Worm (Caenorhabditis elegans) whole organism, L2 larva: ENCODE data around the gene F59B1.8.

Experiments
- C34F6.9 ChIP-seq: fragments of 150-350 bp; optimal IDR thresholded peaks from 2 replicates; lab custom pipeline; 2014; ENCODE audit warnings: missing biosample characterization, missing genetic modification characterization
- F13H6.1 ChIP-seq: sonication (generic microtip); optimal IDR thresholded peaks from 2 replicates; lab custom pipeline; 2016; ENCODE audit warnings: missing genetic modification characterization, missing compliant biosample characterization
- R02D3.7 ChIP-seq: fragments of 150-350 bp; optimal IDR thresholded peaks from 2 replicates; lab custom pipeline; 2014; ENCODE audit warnings: missing biosample characterization, missing genetic modification characterization
- Y55F3AM.14 ChIP-seq: fragments of 200-800 bp; sonication (Bioruptor generic); optimal IDR thresholded peaks from 2 replicates; lab custom pipeline; 2018; ENCODE audit warnings: mild to moderate bottlenecking, missing genetic modification characterization, missing compliant biosample characterization
- alr-1 ChIP-seq: fragments of 150-350 bp; optimal IDR thresholded peaks from 2 replicates; lab custom pipeline; 2014; ENCODE audit warnings: missing biosample characterization, missing genetic modification characterization
- aly-2 ChIP-seq: fragments of 150-350 bp; optimal IDR thresholded peaks from 2 replicates; lab custom pipeline; 2014; ENCODE audit warnings: missing biosample characterization, missing genetic modification characterization
- ama-1 ChIP-seq: fragments of 150-350 bp; optimal IDR thresholded peaks from 2 replicates; lab custom pipeline; 2018; ENCODE audit warnings: inconsistent platforms
- blmp-1 ChIP-seq: sonication (generic microtip); optimal IDR thresholded peaks from 2 replicates; lab custom pipeline; 2017; ENCODE audit warnings: missing genetic modification characterization, mild to moderate bottlenecking, missing compliant biosample characterization, antibody characterized with exemption, moderate library complexity; ENCODE audit not compliant: insufficient read depth
- ceh-16 ChIP-seq: fragments of 150-350 bp; optimal IDR thresholded peaks from 2 replicates; lab custom pipeline; 2014; ENCODE audit warnings: missing biosample characterization, missing genetic modification characterization
- ceh-82 ChIP-seq: fragments of 150-350 bp; optimal IDR thresholded peaks from 2 replicates; lab custom pipeline; 2014; ENCODE audit warnings: missing biosample characterization, missing genetic modification characterization
- crh-2 ChIP-seq: sonication (generic microtip); optimal IDR thresholded peaks from 2 replicates; lab custom pipeline; 2017; ENCODE audit warnings: missing biosample characterization, missing genetic modification characterization
- dmd-4 ChIP-seq: sonication (generic microtip); optimal IDR thresholded peaks from 2 replicates; lab custom pipeline; 2017; ENCODE audit warnings: missing biosample characterization, missing genetic modification characterization
- egl-27 ChIP-seq: sonication (generic microtip); optimal IDR thresholded peaks from 3 replicates; lab custom pipeline; 2017; ENCODE audit warnings: missing biosample characterization, missing genetic modification reagents, missing genetic modification characterization
- elt-1 ChIP-seq: fragments of 150-350 bp; optimal IDR thresholded peaks from 2 replicates; lab custom pipeline; 2014; ENCODE audit warnings: missing biosample characterization, missing genetic modification characterization
- elt-3 ChIP-seq: sonication (generic microtip); optimal IDR thresholded peaks from 2 replicates; lab custom pipeline; 2017; ENCODE audit warnings: missing biosample characterization, missing genetic modification characterization
- fos-1 ChIP-seq: fragments of 150-350 bp; optimal IDR thresholded peaks from 2 replicates; lab custom pipeline; 2014; ENCODE audit warnings: missing biosample characterization, missing genetic modification characterization
- gmeb-1 ChIP-seq: fragments of 150-350 bp; optimal IDR thresholded peaks from 2 replicates; lab custom pipeline; 2014; ENCODE audit warnings: missing biosample characterization, missing genetic modification characterization
- lin-11 ChIP-seq: fragments of 150-350 bp; sonication (generic microtip); optimal IDR thresholded peaks from 2 replicates; lab custom pipeline; 2014; ENCODE audit warnings: missing biosample characterization, missing genetic modification characterization, inconsistent platforms, mixed read lengths
- lin-13 ChIP-seq: fragments of 150-350 bp; optimal IDR thresholded peaks from 2 replicates; lab custom pipeline; 2014; ENCODE audit warnings: missing biosample characterization, missing genetic modification reagents, missing genetic modification characterization
- lsy-2 ChIP-seq, 2 experiments: fragments of 150-350 bp in 1 of 2; sonication (generic microtip) in 1 of 2; optimal IDR thresholded peaks; 2 replicates each; lab custom pipeline; 2014 to 2017; ENCODE audit warnings: missing biosample characterization in 2 of 2, missing genetic modification characterization in 2 of 2
- mab-5 ChIP-seq: fragments of 150-350 bp; optimal IDR thresholded peaks from 2 replicates; lab custom pipeline; 2014; ENCODE audit warnings: missing biosample characterization, missing genetic modification characterization
- mdl-1 ChIP-seq, 2 experiments: fragments of 150-350 bp in 1 of 2; sonication (generic microtip) in 1 of 2; optimal IDR thresholded peaks; 2 replicates each; lab custom pipeline; 2017; ENCODE audit warnings: missing biosample characterization in 2 of 2, missing genetic modification characterization in 2 of 2
- nhr-10 ChIP-seq: sonication (generic microtip); optimal IDR thresholded peaks from 2 replicates; lab custom pipeline; 2017; ENCODE audit warnings: missing biosample characterization, missing genetic modification characterization
- nhr-11 ChIP-seq: fragments of 150-350 bp; optimal IDR thresholded peaks from 2 replicates; lab custom pipeline; 2014; ENCODE audit warnings: missing biosample characterization, missing genetic modification characterization
- nhr-12 ChIP-seq: fragments of 150-350 bp; optimal IDR thresholded peaks from 2 replicates; lab custom pipeline; 2014; ENCODE audit warnings: missing biosample characterization, missing genetic modification characterization
- nhr-129 ChIP-seq: fragments of 150-350 bp; optimal IDR thresholded peaks from 2 replicates; lab custom pipeline; 2014; ENCODE audit warnings: missing biosample characterization, missing genetic modification characterization
- nhr-21 ChIP-seq: fragments of 150-350 bp; optimal IDR thresholded peaks from 2 replicates; lab custom pipeline; 2014; ENCODE audit warnings: missing biosample characterization, missing genetic modification characterization
- nhr-23 ChIP-seq: fragments of 150-350 bp; optimal IDR thresholded peaks from 2 replicates; lab custom pipeline; 2014; ENCODE audit warnings: missing biosample characterization, missing genetic modification reagents, missing genetic modification characterization
- nhr-25 ChIP-seq: fragments of 150-350 bp; sonication (generic microtip); optimal IDR thresholded peaks from 3 replicates; lab custom pipeline; 2014; ENCODE audit warnings: missing biosample characterization, missing genetic modification characterization
- nhr-6 ChIP-seq: fragments of 150-350 bp; optimal IDR thresholded peaks from 2 replicates; lab custom pipeline; 2014; ENCODE audit warnings: missing biosample characterization, missing genetic modification characterization
- nhr-77 ChIP-seq: fragments of 150-350 bp; optimal IDR thresholded peaks from 2 replicates; lab custom pipeline; 2014; ENCODE audit warnings: missing biosample characterization, missing genetic modification characterization
- peb-1 ChIP-seq: fragments of 150-350 bp; optimal IDR thresholded peaks from 2 replicates; lab custom pipeline; 2014; ENCODE audit warnings: missing biosample characterization, missing genetic modification characterization
- sem-4 ChIP-seq: fragments of 150-350 bp; optimal IDR thresholded peaks from 2 replicates; lab custom pipeline; 2014; ENCODE audit warnings: missing biosample characterization, missing genetic modification reagents, missing genetic modification characterization
- skn-1 ChIP-seq: sonication (generic microtip); optimal IDR thresholded peaks from 2 replicates; lab custom pipeline; 2017; ENCODE audit warnings: missing biosample characterization, missing genetic modification characterization
- sma-3 ChIP-seq: sonication (generic microtip); optimal IDR thresholded peaks from 2 replicates; lab custom pipeline; 2016; ENCODE audit warnings: missing genetic modification reagents, missing genetic modification characterization, missing compliant biosample characterization
- sma-9 ChIP-seq, 2 experiments: fragments of 150-350 bp in 1 of 2; sonication (generic microtip) in 1 of 2; optimal IDR thresholded peaks; 2 replicates each; lab custom pipeline; 2014 to 2016; ENCODE audit warnings: missing genetic modification characterization in 2 of 2, mild to moderate bottlenecking in 1 of 2, missing biosample characterization in 1 of 2, missing compliant biosample characterization in 1 of 2, missing genetic modification reagents in 1 of 2, moderate library complexity in 1 of 2
- unc-39 ChIP-seq: fragments of 150-350 bp; optimal IDR thresholded peaks from 2 replicates; lab custom pipeline; 2014; ENCODE audit warnings: missing biosample characterization, missing genetic modification characterization
- unc-55 ChIP-seq: fragments of 150-350 bp; sonication (generic microtip); optimal IDR thresholded peaks from 3 replicates; lab custom pipeline; 2014; ENCODE audit warnings: missing biosample characterization, missing genetic modification reagents, missing genetic modification characterization
- unc-62 ChIP-seq: fragments of 150-350 bp; optimal IDR thresholded peaks from 2 replicates; lab custom pipeline; 2014; ENCODE audit warnings: missing biosample characterization, missing genetic modification reagents, missing genetic modification characterization
- zag-1 ChIP-seq: fragments of 150-350 bp; optimal IDR thresholded peaks from 2 replicates; lab custom pipeline; 2014; ENCODE audit warnings: missing biosample characterization, missing genetic modification characterization
- ztf-1 ChIP-seq: fragments of 200-800 bp; sonication (Bioruptor generic); conservative IDR thresholded peaks from 2 replicates; pipeline ENCODE4 v1.3.6; 2022; ENCODE audit warnings: missing genetic modification characterization, missing compliant biosample characterization
- ztf-11 ChIP-seq: sonication (generic microtip); optimal IDR thresholded peaks from 2 replicates; lab custom pipeline; 2017; ENCODE audit warnings: missing biosample characterization, missing genetic modification characterization

F59B1.8 gene

DNA sequence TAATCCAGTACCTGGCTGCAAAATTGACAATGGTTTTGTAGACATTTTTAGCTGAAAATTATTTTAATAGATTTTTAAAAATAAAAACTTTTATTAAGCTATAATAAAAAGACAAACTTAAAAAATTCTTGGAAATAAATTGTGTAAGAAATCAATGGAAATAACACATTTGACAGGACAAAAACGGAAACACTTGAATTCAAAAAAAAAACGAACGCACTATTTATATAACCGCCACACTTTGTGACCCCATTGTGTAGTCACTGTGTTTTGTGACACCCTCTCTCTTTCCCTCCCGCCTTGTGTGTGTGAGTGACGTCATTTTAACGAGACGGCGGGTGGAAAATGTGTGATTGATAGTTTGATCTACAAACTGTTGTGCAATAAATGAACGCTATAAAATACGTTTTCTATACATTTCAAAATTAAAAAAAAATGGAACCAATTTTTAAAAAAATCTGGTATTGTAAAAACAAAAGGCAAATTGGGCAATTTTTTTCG lies at the start of gene F59B1.8:
Gene F59B1.8 (minus strand): TSS at position 51 of the 501 bp plus-strand sequence.
- TF ChIP-seq nhr-21 (tag; lab: Kevin White, UChicago) (peak; percentile 3), sma-9 (GFP tag; optimal IDR thresholded peaks at IDR 0.05; lab: Kevin White, UChicago) (peak; percentile 97), sma-9 (tag; optimal IDR thresholded peaks at IDR 0.05; lab: Kevin White, UChicago) (no peak), aly-2 (tag; lab: Kevin White, UChicago) (no peak), sma-3 (GFP tag; lab: Kevin White, UChicago) (peak; percentile 58), nhr-10 (tag; lab: Kevin White, UChicago) (no peak), nhr-25 (tag; lab: Kevin White, UChicago) (peak; percentile 72), elt-1 (tag; lab: Kevin White, UChicago) (no peak), C34F6.9 (tag; lab: Kevin White, UChicago) (peak; percentile 34), nhr-77 (tag; lab: Kevin White, UChicago) (no peak), nhr-6 (tag; lab: Kevin White, UChicago) (no peak), sem-4 (peak; percentile 55), fos-1 (peak; percentile 91), mdl-1 (tag; optimal IDR thresholded peaks at IDR 0.05; lab: Kevin White, UChicago) (peak in 1 of 2 experiments; percentile 9), skn-1 (tag; lab: Kevin White, UChicago) (no peak), lsy-2 (tag; optimal IDR thresholded peaks at IDR 0.05; lab: Kevin White, UChicago) (peak in 1 of 2 experiments; percentile 49), F13H6.1 (tag; lab: Kevin White, UChicago) (peak; percentile 78), crh-2 (tag; lab: Kevin White, UChicago) (peak; percentile 25), nhr-23 (tag; lab: Kevin White, UChicago) (no peak), nhr-129 (tag; lab: Kevin White, UChicago) (peak; percentile 68), nhr-12 (tag; lab: Kevin White, UChicago) (no peak), ztf-1 (GFP tag; lab: Robert Waterston, UW) (no peak), gmeb-1 (tag; lab: Kevin White, UChicago) (peak; percentile 66), dmd-4 (no peak)

DNA sequence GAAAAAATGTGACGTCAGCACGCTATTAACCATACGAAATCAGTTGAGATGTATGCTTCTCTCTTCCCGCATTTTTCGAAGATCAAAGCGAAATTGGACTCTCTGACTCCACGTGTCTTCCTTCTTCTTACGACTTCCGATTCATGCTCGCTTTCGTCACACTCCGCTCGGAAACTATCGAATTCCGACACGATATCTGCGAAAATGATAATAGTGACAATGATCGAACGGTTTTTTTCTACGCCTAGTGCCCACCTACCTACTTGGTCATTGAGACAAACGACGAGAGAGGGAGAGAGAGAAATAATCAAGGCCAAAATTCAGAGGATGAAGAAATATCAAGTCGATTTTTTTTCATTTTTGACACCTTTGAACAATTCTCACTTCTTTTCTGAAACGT lies 49.6 kb upstream of the F59B1.8 start:
- TF ChIP-seq peb-1 (tag; lab: Kevin White, UChicago) = no peak
- TF ChIP-seq unc-55 (GFP tag; lab: Kevin White, UChicago) = no peak
- no peak for TF ChIP-seq nhr-25 (tag; lab: Kevin White, UChicago)
- no peak for TF ChIP-seq lsy-2 (tag; optimal IDR thresholded peaks at IDR 0.05; lab: Kevin White, UChicago)
- peak; percentile 15 for TF ChIP-seq fos-1

DNA sequence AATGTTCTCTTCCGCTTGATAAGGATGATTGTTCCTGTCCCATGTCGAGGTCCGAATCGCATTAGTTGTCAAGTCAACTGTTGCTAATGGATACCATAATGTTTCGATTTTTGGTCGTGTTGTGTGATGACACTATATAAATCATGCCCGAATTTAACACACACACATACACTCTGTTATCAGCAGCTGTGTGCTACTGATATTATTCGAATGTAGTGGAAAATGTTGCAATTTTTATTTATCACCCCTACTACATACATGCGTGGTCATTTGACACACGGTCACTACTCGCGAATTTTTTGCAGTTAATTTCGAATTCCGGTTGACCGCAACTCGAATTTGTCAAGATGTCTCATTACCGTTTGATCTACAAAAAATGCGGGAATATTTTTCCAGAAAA lies 48.6 kb upstream of the F59B1.8 start:
- TF ChIP-seq sma-9 (GFP tag; optimal IDR thresholded peaks at IDR 0.05; lab: Kevin White, UChicago) (peak; percentile 25), sma-9 (tag; optimal IDR thresholded peaks at IDR 0.05; lab: Kevin White, UChicago) (no peak), blmp-1 (tag; lab: Kevin White, UChicago) (no peak), fos-1 (peak; percentile 31)

DNA sequence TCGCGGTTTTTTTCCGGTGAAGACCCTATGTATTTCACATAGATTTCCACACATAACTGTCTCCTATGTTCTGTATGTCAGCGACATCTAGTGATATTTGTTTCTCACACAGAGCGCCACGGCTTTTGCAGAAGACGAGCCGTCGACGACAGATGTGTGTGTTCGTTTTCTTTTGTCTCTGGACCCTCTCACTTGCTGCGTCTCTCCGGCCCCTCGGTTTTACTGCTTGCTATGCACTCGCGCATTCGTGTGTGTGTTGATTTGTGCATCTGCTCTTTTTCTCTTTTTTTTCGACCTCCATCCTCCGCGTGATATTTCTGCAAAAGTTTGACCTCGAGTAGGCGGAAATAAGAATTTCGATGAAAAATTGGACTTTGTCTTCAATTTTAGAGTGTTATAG lies 44.7 kb upstream of the F59B1.8 start:
- TF ChIP-seq fos-1 = no peak
- TF ChIP-seq nhr-12 (tag; lab: Kevin White, UChicago) = no peak
- no peak for TF ChIP-seq sem-4
- TF ChIP-seq peb-1 (tag; lab: Kevin White, UChicago) = no peak
- no peak for TF ChIP-seq aly-2 (tag; lab: Kevin White, UChicago)
- no peak for TF ChIP-seq ztf-1 (GFP tag; lab: Robert Waterston, UW)
- TF ChIP-seq lsy-2 (tag; optimal IDR thresholded peaks at IDR 0.05; lab: Kevin White, UChicago) = peak in 1 of 2 experiments; percentile 35
- no peak for TF ChIP-seq nhr-77 (tag; lab: Kevin White, UChicago)
- no peak for TF ChIP-seq nhr-21 (tag; lab: Kevin White, UChicago)
- no peak for TF ChIP-seq alr-1 (tag; lab: Kevin White, UChicago)
- peak; percentile 31 for TF ChIP-seq nhr-129 (tag; lab: Kevin White, UChicago)
- TF ChIP-seq skn-1 (tag; lab: Kevin White, UChicago) = no peak
- TF ChIP-seq unc-62 (GFP tag; lab: Kevin White, UChicago) = no peak
- TF ChIP-seq F13H6.1 (tag; lab: Kevin White, UChicago) = peak; percentile 44
- TF ChIP-seq unc-55 (GFP tag; lab: Kevin White, UChicago) = peak; percentile 38
- TF ChIP-seq elt-1 (tag; lab: Kevin White, UChicago) = no peak
- no peak for TF ChIP-seq blmp-1 (tag; lab: Kevin White, UChicago)
- TF ChIP-seq ama-1 (lab: Kevin White, UChicago) = no peak
- no peak for TF ChIP-seq crh-2 (tag; lab: Kevin White, UChicago)
- TF ChIP-seq elt-3 (tag; lab: Kevin White, UChicago) = no peak
- no peak for TF ChIP-seq nhr-6 (tag; lab: Kevin White, UChicago)
- no peak for TF ChIP-seq ztf-11
- no peak for TF ChIP-seq ceh-82 (tag; lab: Kevin White, UChicago)
- TF ChIP-seq mab-5 (tag; lab: Kevin White, UChicago) = no peak
- no peak for TF ChIP-seq lin-13 (GFP tag; lab: Kevin White, UChicago)
- no peak for TF ChIP-seq lin-11
- TF ChIP-seq nhr-11 (tag; lab: Kevin White, UChicago) = no peak
- TF ChIP-seq gmeb-1 (tag; lab: Kevin White, UChicago) = no peak
- no peak for TF ChIP-seq Y55F3AM.14
- no peak for TF ChIP-seq unc-39 (tag; lab: Kevin White, UChicago)
- TF ChIP-seq nhr-23 (tag; lab: Kevin White, UChicago) = no peak
- TF ChIP-seq sma-9 (GFP tag; optimal IDR thresholded peaks at IDR 0.05; lab: Kevin White, UChicago) = peak; percentile 22
- no peak for TF ChIP-seq sma-9 (tag; optimal IDR thresholded peaks at IDR 0.05; lab: Kevin White, UChicago)
- peak; percentile 50 for TF ChIP-seq C34F6.9 (tag; lab: Kevin White, UChicago)
- no peak for TF ChIP-seq nhr-25 (tag; lab: Kevin White, UChicago)
- peak; percentile 13 for TF ChIP-seq zag-1 (tag; lab: Kevin White, UChicago)
- TF ChIP-seq egl-27 = no peak
- TF ChIP-seq R02D3.7 (tag; lab: Kevin White, UChicago) = no peak
- TF ChIP-seq ceh-16 (tag; lab: Kevin White, UChicago) = no peak
